Worm (Caenorhabditis elegans): ENCODE measurements around the gene vab-1.

DNA sequence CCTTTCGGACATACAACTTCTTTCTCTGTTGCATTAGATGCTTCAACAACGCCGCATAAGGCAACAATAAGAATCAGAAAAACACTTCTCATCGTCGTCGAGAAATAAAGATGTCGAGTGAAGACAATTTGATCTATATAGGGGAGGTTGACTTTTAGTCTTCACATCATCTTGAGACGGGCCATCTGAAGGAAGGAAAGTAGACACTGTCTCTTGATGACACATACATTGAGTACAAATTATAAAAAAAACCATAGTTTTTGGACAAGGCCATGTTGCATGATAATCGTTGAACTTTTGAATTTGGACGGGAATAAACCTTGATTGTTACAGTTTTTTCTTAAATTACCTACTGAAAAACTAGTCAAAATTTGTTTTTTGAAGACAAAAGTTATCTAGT, 49.9 kb downstream of the vab-1 start, which contains the start of gene clec-139:
- TF ChIP-seq nhr-28 (tag; optimal IDR thresholded peaks at IDR 0.05) (no peak), lin-13 (GFP tag; optimal IDR thresholded peaks at IDR 0.05) (no peak), nhr-10 (tag; optimal IDR thresholded peaks at IDR 0.05) (no peak), jun-1 (tag; optimal IDR thresholded peaks at IDR 0.05) (no peak), egl-27 (tag; optimal IDR thresholded peaks at IDR 0.05) (no peak), lin-39 (tag; optimal IDR thresholded peaks at IDR 0.05) (no peak), dmd-6 (GFP tag; IDR thresholded peaks at IDR 0.05) (no peak), zag-1 (tag; optimal IDR thresholded peaks at IDR 0.05) (no peak), daf-12 (tag; optimal IDR thresholded peaks at IDR 0.05) (no peak), lsy-2 (tag; optimal IDR thresholded peaks at IDR 0.05) (no peak), Y5F2A.4 (GFP tag; optimal IDR thresholded peaks at IDR 0.05) (no peak), nhr-111 (GFP tag; optimal IDR thresholded peaks at IDR 0.05) (no peak)

Measured in whole organism, L4 larva.